Fruit fly (Drosophila melanogaster) ovary, adult (tissue): ENCODE measurements around the gene hzg.
A peak's percentile ranks its signal among the peaks of the same experiment; 100 is the strongest.

Source experiments
- CG17801 ChIP-seq: fragments of 200-800 bp; optimal IDR thresholded peaks from 2 replicates; lab custom pipeline; 2019; ENCODE audit warnings: missing biosample characterization, mild to moderate bottlenecking, missing genetic modification characterization, moderate library complexity; ENCODE audit not compliant: partially characterized antibody

The hzg gene

DNA sequence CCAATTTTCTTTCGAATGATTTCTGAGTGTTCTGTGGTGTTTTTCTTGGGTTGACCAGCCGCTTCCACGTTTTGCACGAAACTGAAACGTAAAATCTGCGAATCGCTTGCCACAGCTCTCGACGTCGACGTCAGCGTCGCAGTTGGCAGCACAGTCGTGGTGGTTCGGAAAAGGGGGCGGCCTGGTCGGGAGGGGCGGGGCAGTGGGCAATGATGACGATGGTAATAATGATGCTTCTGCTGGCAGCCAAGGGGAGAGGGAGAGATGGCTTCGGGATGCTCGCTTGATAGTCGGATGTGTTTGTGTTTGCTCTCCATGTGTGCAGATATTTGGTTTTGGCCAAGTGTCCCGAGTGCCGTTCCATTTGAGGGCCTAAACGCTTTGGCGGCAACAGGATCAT lies 51.6 kb downstream of the hzg start:
- TF ChIP-seq CG17801 = no peak

DNA sequence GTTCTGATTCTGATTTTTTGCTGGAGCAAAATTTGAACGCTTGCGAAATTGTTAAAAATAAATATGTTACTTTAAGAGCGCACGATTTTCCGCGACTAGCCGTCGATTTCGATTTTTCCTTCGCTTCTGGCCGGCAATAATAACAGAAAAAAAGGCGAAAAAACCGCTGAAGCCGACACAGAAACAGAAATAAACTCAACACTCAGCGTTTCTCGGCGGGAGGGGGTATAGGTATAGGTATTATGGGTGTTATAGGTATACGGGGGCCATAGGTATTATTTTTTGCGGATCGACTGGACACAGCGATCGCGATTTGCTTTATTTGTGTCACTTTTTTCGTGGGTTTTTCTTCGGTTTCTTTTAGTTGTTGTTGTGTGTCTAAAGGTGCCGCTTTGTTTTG lies 52.2 kb downstream of the hzg start:
- TF ChIP-seq CG17801 = peak; percentile 17
